Worm (Caenorhabditis elegans) whole organism, L1 larva: ENCODE results near the gene F58B3.4.

Source experiments
- C16A3.4 ChIP-seq: fragments of 150-350 bp; optimal IDR thresholded peaks from 2 replicates; lab custom pipeline; 2014; ENCODE audit warnings: missing biosample characterization, missing genetic modification characterization
- Y116A8C.19 ChIP-seq: sonication (generic microtip); optimal IDR thresholded peaks from 2 replicates; lab custom pipeline; 2016; ENCODE audit warnings: missing compliant biosample characterization, missing genetic modification characterization, borderline replicate concordance
- alr-1 ChIP-seq: fragments of 200-800 bp; sonication (Bioruptor generic); optimal IDR thresholded peaks from 2 replicates; lab custom pipeline; 2018; ENCODE audit warnings: borderline replicate concordance, mild to moderate bottlenecking, missing genetic modification characterization, missing compliant biosample characterization
- aly-2 ChIP-seq: fragments of 150-350 bp; optimal IDR thresholded peaks from 2 replicates; lab custom pipeline; 2014; ENCODE audit warnings: missing biosample characterization, missing genetic modification characterization
- ama-1 ChIP-seq: fragments of 150-350 bp; optimal IDR thresholded peaks from 2 replicates; lab custom pipeline; 2014
- blmp-1 ChIP-seq: fragments of 150-350 bp; optimal IDR thresholded peaks from 2 replicates; lab custom pipeline; 2014; ENCODE audit warnings: missing biosample characterization, missing genetic modification characterization
- ceh-63 ChIP-seq: fragments of 200-800 bp; sonication (Bioruptor generic); optimal IDR thresholded peaks from 2 replicates; lab custom pipeline; 2018; ENCODE audit warnings: mild to moderate bottlenecking, missing genetic modification characterization, missing compliant biosample characterization
- ceh-8 ChIP-seq: fragments of 200-800 bp; sonication (Bioruptor generic); optimal IDR thresholded peaks from 2 replicates; lab custom pipeline; 2018; ENCODE audit warnings: mild to moderate bottlenecking, missing genetic modification characterization, moderate library complexity, missing compliant biosample characterization
- ceh-82 ChIP-seq, 3 experiments: fragments of 150-350 bp in 1 of 3; sonication (generic microtip) in 2 of 3; optimal IDR thresholded peaks; 2 replicates each; lab custom pipeline; 2014 to 2017; ENCODE audit warnings: missing biosample characterization in 3 of 3, missing genetic modification characterization in 3 of 3
- ceh-88 ChIP-seq: fragments of 200-800 bp; sonication (Bioruptor generic); IDR thresholded peaks from 2 replicates; pipeline ENCODE4 v1.3.6; 2022; ENCODE audit warnings: missing genetic modification characterization, missing compliant biosample characterization
- ces-1 ChIP-seq: fragments of 150-350 bp; optimal IDR thresholded peaks from 2 replicates; lab custom pipeline; 2014; ENCODE audit warnings: missing biosample characterization, missing genetic modification reagents, missing genetic modification characterization
- dpl-1 ChIP-seq, 3 experiments: fragments of 150-350 bp in 2 of 3; sonication (generic microtip) in 1 of 3; optimal IDR thresholded peaks; 2 replicates each; lab custom pipeline; 2014 to 2017; ENCODE audit warnings: missing biosample characterization in 3 of 3, missing genetic modification characterization in 3 of 3, missing genetic modification reagents in 3 of 3
- egl-13 ChIP-seq: sonication (generic microtip); optimal IDR thresholded peaks from 2 replicates; lab custom pipeline; 2016; ENCODE audit warnings: missing genotype, missing genetic modification reagents, missing genetic modification characterization, missing compliant biosample characterization
- elt-2 ChIP-seq: sonication (generic microtip); optimal IDR thresholded peaks from 2 replicates; lab custom pipeline; 2016; ENCODE audit warnings: missing genetic modification characterization, mild to moderate bottlenecking, inconsistent platforms, missing compliant biosample characterization, missing genetic modification reagents
- elt-3 ChIP-seq, 6 experiments: fragments of 150-350 bp in 1 of 6; sonication (generic microtip); optimal IDR thresholded peaks; 2 replicates each; lab custom pipeline; 2017 to 2018; ENCODE audit warnings: missing biosample characterization in 6 of 6, missing genetic modification characterization in 6 of 6, inconsistent platforms in 1 of 6
- fkh-10 ChIP-seq: sonication (generic microtip); optimal IDR thresholded peaks from 2 replicates; lab custom pipeline; 2017; ENCODE audit warnings: missing biosample characterization, missing genetic modification reagents, missing genetic modification characterization
- fos-1 ChIP-seq: fragments of 150-350 bp; optimal IDR thresholded peaks from 2 replicates; lab custom pipeline; 2014; ENCODE audit warnings: missing biosample characterization, missing genetic modification characterization
- grh-1 ChIP-seq: fragments of 200-800 bp; sonication (Bioruptor generic); IDR thresholded peaks from 2 replicates; pipeline ENCODE4 v1.3.6; 2022; ENCODE audit warnings: missing genetic modification reagents, missing genetic modification characterization, missing compliant biosample characterization
- hlh-17 ChIP-seq: fragments of 200-800 bp; sonication (Bioruptor generic); optimal IDR thresholded peaks from 2 replicates; lab custom pipeline; 2018; ENCODE audit warnings: missing genetic modification characterization, mild to moderate bottlenecking, missing compliant biosample characterization, moderate library complexity, borderline replicate concordance
- hpl-2 ChIP-seq: fragments of 150-350 bp; optimal IDR thresholded peaks from 2 replicates; lab custom pipeline; 2014; ENCODE audit warnings: missing biosample characterization, missing genetic modification reagents, missing genetic modification characterization
- isw-1 ChIP-seq: fragments of 200-800 bp; sonication (Bioruptor generic); IDR thresholded peaks from 2 replicates; pipeline ENCODE4 v1.3.6; 2022; ENCODE audit warnings: missing genetic modification characterization, missing compliant biosample characterization
- jun-1 ChIP-seq: fragments of 150-350 bp; optimal IDR thresholded peaks from 2 replicates; lab custom pipeline; 2014; ENCODE audit warnings: missing biosample characterization, missing genetic modification reagents, missing genetic modification characterization
- lin-15B ChIP-seq: fragments of 150-350 bp; sonication (generic microtip); optimal IDR thresholded peaks from 3 replicates; lab custom pipeline; 2014; ENCODE audit warnings: missing biosample characterization, missing genetic modification characterization
- lin-35 ChIP-seq, 2 experiments: fragments of 150-350 bp; optimal IDR thresholded peaks; 2 replicates each; lab custom pipeline; 2014; ENCODE audit warnings: missing biosample characterization in 2 of 2, missing genetic modification characterization in 2 of 2, missing genetic modification reagents in 2 of 2
- lsy-2 ChIP-seq, 2 experiments: fragments of 150-350 bp; optimal IDR thresholded peaks; 2 replicates each; lab custom pipeline; 2014; ENCODE audit warnings: missing biosample characterization in 2 of 2, missing genetic modification characterization in 2 of 2
- mab-9 ChIP-seq: fragments of 200-800 bp; sonication (Bioruptor generic); IDR thresholded peaks from 2 replicates; pipeline ENCODE4 v1.3.6; 2022; ENCODE audit warnings: missing genetic modification reagents, missing genetic modification characterization, missing compliant biosample characterization
- mdl-1 ChIP-seq, 2 experiments: fragments of 150-350 bp; optimal IDR thresholded peaks; 2 replicates each; lab custom pipeline; 2014 to 2017; ENCODE audit warnings: missing biosample characterization in 2 of 2, missing genetic modification characterization in 2 of 2, inconsistent platforms in 1 of 2
- mef-2 ChIP-seq: fragments of 150-350 bp; optimal IDR thresholded peaks from 2 replicates; lab custom pipeline; 2014; ENCODE audit warnings: missing biosample characterization, missing genetic modification characterization
- nhr-11 ChIP-seq: fragments of 150-350 bp; optimal IDR thresholded peaks from 2 replicates; lab custom pipeline; 2014; ENCODE audit warnings: missing biosample characterization, missing genetic modification characterization
- nhr-19 ChIP-seq: fragments of 200-800 bp; sonication (Bioruptor generic); conservative IDR thresholded peaks from 2 replicates; pipeline ENCODE4 v1.3.6; 2022; ENCODE audit warnings: missing genetic modification characterization, missing compliant biosample characterization
- nhr-28 ChIP-seq: fragments of 150-350 bp; optimal IDR thresholded peaks from 2 replicates; lab custom pipeline; 2014; ENCODE audit warnings: missing biosample characterization, missing genetic modification characterization
- nhr-47 ChIP-seq: sonication (generic microtip); optimal IDR thresholded peaks from 2 replicates; lab custom pipeline; 2016; ENCODE audit warnings: mild to moderate bottlenecking, missing genetic modification characterization, moderate library complexity, missing compliant biosample characterization
- nhr-76 ChIP-seq: sonication (generic microtip); optimal IDR thresholded peaks from 2 replicates; lab custom pipeline; 2017; ENCODE audit warnings: missing biosample characterization, missing genetic modification characterization
- nhr-77 ChIP-seq: fragments of 150-350 bp; optimal IDR thresholded peaks from 2 replicates; lab custom pipeline; 2014; ENCODE audit warnings: missing biosample characterization, missing genetic modification characterization
- nhr-84 ChIP-seq: sonication (generic microtip); optimal IDR thresholded peaks from 2 replicates; lab custom pipeline; 2017; ENCODE audit warnings: missing biosample characterization, missing genetic modification characterization
- nhr-85 ChIP-seq: sonication (generic microtip); peaks from one replicate; lab custom pipeline; 2016; ENCODE audit warnings: missing genetic modification characterization, inconsistent platforms, missing compliant biosample characterization
- pqm-1 ChIP-seq: sonication (generic microtip); optimal IDR thresholded peaks from 3 replicates; lab custom pipeline; 2017; ENCODE audit warnings: missing biosample characterization, missing genetic modification characterization
- skn-1 ChIP-seq: fragments of 150-350 bp; optimal IDR thresholded peaks from 2 replicates; lab custom pipeline; 2014; ENCODE audit warnings: missing biosample characterization, missing genetic modification characterization
- snpc-4 ChIP-seq: fragments of 150-350 bp; optimal IDR thresholded peaks from 2 replicates; lab custom pipeline; 2014; ENCODE audit warnings: missing biosample characterization, missing genetic modification characterization
- sox-4 ChIP-seq: sonication (generic microtip); optimal IDR thresholded peaks from 2 replicates; lab custom pipeline; 2016; ENCODE audit warnings: missing genetic modification characterization, missing compliant biosample characterization
- sup-37 ChIP-seq: fragments of 200-800 bp; sonication (Bioruptor generic); optimal IDR thresholded peaks from 2 replicates; lab custom pipeline; 2018; ENCODE audit warnings: mild to moderate bottlenecking, missing genetic modification characterization, missing compliant biosample characterization
- tbx-2 ChIP-seq: sonication (generic microtip); optimal IDR thresholded peaks from 2 replicates; lab custom pipeline; 2016; ENCODE audit warnings: missing genetic modification characterization, missing compliant biosample characterization
- tlp-1 ChIP-seq: fragments of 150-350 bp; optimal IDR thresholded peaks from 2 replicates; lab custom pipeline; 2014; ENCODE audit warnings: missing biosample characterization, missing genetic modification characterization
- unc-30 ChIP-seq: sonication (generic microtip); optimal IDR thresholded peaks from 2 replicates; lab custom pipeline; 2017; ENCODE audit warnings: missing biosample characterization, missing genetic modification characterization
- unc-62 ChIP-seq: fragments of 150-350 bp; optimal IDR thresholded peaks from 2 replicates; lab custom pipeline; 2014; ENCODE audit warnings: missing biosample characterization, missing genetic modification reagents, missing genetic modification characterization
- unc-86 ChIP-seq: sonication (generic microtip); optimal IDR thresholded peaks from 2 replicates; lab custom pipeline; 2016; ENCODE audit warnings: missing genetic modification characterization, missing compliant biosample characterization
- vab-15 ChIP-seq: sonication (generic microtip); optimal IDR thresholded peaks from 2 replicates; lab custom pipeline; 2017; ENCODE audit warnings: missing genotype, mild to moderate bottlenecking, missing genetic modification characterization, missing compliant biosample characterization
- xbp-1 ChIP-seq: sonication (generic microtip); optimal IDR thresholded peaks from 2 replicates; lab custom pipeline; 2016; ENCODE audit warnings: missing genetic modification characterization, missing compliant biosample characterization
- zag-1 ChIP-seq: fragments of 150-350 bp; optimal IDR thresholded peaks from 2 replicates; lab custom pipeline; 2014; ENCODE audit warnings: missing biosample characterization, missing genetic modification characterization
- zip-4 ChIP-seq: fragments of 200-800 bp; sonication (Bioruptor generic); optimal IDR thresholded peaks from 2 replicates; lab custom pipeline; 2018; ENCODE audit warnings: mild to moderate bottlenecking, missing genetic modification characterization, moderate library complexity, missing compliant biosample characterization
- ztf-11 ChIP-seq, 2 experiments: sonication (generic microtip); optimal IDR thresholded peaks; 2 replicates each; lab custom pipeline; 2016 to 2017; ENCODE audit warnings: missing genetic modification characterization in 2 of 2, missing biosample characterization in 1 of 2, missing compliant biosample characterization in 1 of 2

The F58B3.4 gene

DNA sequence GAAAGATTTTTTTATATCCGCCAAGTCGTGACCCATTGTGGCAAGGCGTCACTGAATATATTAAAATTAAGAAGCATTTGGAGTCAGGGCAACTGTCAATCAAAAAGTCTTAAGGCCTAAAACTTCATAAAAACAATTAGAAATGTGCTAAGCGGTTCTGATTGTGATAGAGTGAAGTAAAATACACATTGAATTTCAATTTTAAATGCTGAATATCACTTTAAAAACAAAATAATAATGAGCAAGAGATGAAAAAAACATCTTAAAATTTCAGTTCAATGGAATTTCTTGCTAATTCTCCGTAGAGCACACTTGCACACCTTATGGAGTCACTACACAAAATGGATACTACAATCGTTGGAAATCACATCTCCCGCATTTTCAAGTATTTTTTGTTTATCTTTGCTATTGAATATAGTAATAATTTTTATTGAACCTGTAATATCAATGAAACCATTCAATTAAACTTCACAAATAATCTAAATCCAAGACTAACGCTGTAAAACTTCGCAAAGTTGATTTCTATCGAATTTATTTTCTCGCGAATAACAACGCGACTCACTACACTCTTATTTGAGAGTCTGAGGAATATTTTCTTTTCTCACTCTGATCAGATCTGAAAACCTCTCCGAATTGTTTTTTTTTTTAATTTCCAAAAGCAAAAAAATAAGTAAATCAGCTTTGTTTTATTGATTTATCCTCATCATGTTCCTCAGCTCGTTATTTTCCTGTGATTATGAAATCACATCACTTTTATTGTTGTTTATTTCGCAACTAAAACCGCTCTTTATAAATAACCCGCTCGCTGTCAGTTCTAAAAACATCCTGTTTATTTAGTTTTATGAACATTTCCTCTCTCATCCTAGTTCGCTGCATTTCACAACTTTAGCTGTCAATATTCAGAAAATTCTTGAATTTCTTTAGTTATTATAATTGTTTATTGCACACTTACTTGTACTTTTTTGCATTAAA, 4.1 kb upstream of the F58B3.4 start, which contains the start of gene mars-1:
TSS of gene mars-1 (minus strand) at position 51 of the 972 bp plus-strand sequence.
- no peak for TF ChIP-seq ama-1
- no peak for TF ChIP-seq mab-9 (GFP tag; lab: Robert Waterston, UW)
- TF ChIP-seq fos-1 (tag; lab: Kevin White, UChicago) = no peak
- no peak; the same call in 1 of the 2 replicates for TF ChIP-seq grh-1
- TF ChIP-seq nhr-11 (tag; lab: Kevin White, UChicago) = no peak
- TF ChIP-seq lsy-2 (tag; optimal IDR thresholded peaks at IDR 0.05; lab: Kevin White, UChicago) = peak; percentile 65 to 88
- no peak for TF ChIP-seq pqm-1
- TF ChIP-seq ceh-63 (GFP tag; lab: Kevin White, UChicago) = peak; percentile 55
- TF ChIP-seq zag-1 = no peak
- TF ChIP-seq ceh-88 (GFP tag; lab: Robert Waterston, UW) = peak; percentile 60; the same call in 1 of the 2 replicates
- no peak for TF ChIP-seq ces-1 (GFP tag; lab: Kevin White, UChicago)
- TF ChIP-seq lin-15B (tag; lab: Kevin White, UChicago) = peak; percentile 52
- TF ChIP-seq nhr-19 (GFP tag; lab: Robert Waterston, UW) = peak; percentile 51
- TF ChIP-seq tbx-2 (tag; lab: Kevin White, UChicago) = peak; percentile 73
- peak; percentile 12 to 53 (median 49) for TF ChIP-seq ceh-82 (tag; optimal IDR thresholded peaks at IDR 0.05; lab: Kevin White, UChicago)
- peak; percentile 40 for TF ChIP-seq sox-4
- TF ChIP-seq mdl-1 (tag; optimal IDR thresholded peaks at IDR 0.05; lab: Kevin White, UChicago) = no peak
- TF ChIP-seq nhr-76 (tag; lab: Kevin White, UChicago) = no peak
- TF ChIP-seq egl-13 (tag; lab: Kevin White, UChicago) = peak; percentile 56
- TF ChIP-seq unc-86 = peak; percentile 56
- peak; percentile 34 for TF ChIP-seq skn-1 (tag; lab: Kevin White, UChicago)
- no peak for TF ChIP-seq sup-37
- TF ChIP-seq hpl-2 = peak; percentile 68
- TF ChIP-seq alr-1 (tag; lab: Kevin White, UChicago) = no peak
- TF ChIP-seq C16A3.4 (tag; lab: Kevin White, UChicago) = peak; percentile 89
- TF ChIP-seq hlh-17 = no peak
- peak; percentile 66 to 84 for TF ChIP-seq lin-35 (GFP tag; optimal IDR thresholded peaks at IDR 0.05; lab: Kevin White, UChicago)
- TF ChIP-seq zip-4 (GFP tag; lab: Kevin White, UChicago) = no peak
- peak; percentile 77 for TF ChIP-seq xbp-1
- no peak for TF ChIP-seq nhr-84 (tag; lab: Kevin White, UChicago)
- peak; percentile 80 for TF ChIP-seq vab-15 (tag; lab: Kevin White, UChicago)
- TF ChIP-seq ztf-11 (tag; optimal IDR thresholded peaks at IDR 0.05; lab: Kevin White, UChicago) = peak in 1 of 2 experiments; percentile 60
- TF ChIP-seq fkh-10 (GFP tag; lab: Kevin White, UChicago) = no peak
- no peak for TF ChIP-seq unc-30
- no peak for TF ChIP-seq nhr-28 (tag; lab: Kevin White, UChicago)
- peak; percentile 81 for TF ChIP-seq nhr-85 (tag; lab: Kevin White, UChicago)
- TF ChIP-seq blmp-1 (tag; lab: Kevin White, UChicago) = peak; percentile 12
- TF ChIP-seq dpl-1 (GFP tag; optimal IDR thresholded peaks at IDR 0.05; lab: Kevin White, UChicago) = peak; percentile 53 to 63 (median 61)
- peak; percentile 55 for TF ChIP-seq aly-2 (tag; lab: Kevin White, UChicago)
- no peak for TF ChIP-seq tlp-1 (tag; lab: Kevin White, UChicago)
- TF ChIP-seq elt-2 (tag; lab: Kevin White, UChicago) = peak; percentile 16
- peak; percentile 60 for TF ChIP-seq jun-1 (tag; lab: Kevin White, UChicago)
- TF ChIP-seq snpc-4 (tag; lab: Kevin White, UChicago) = peak; percentile 17
- TF ChIP-seq elt-3 (tag; optimal IDR thresholded peaks at IDR 0.05; lab: Kevin White, UChicago) = peak in 1 of 6 experiments; percentile 14
- TF ChIP-seq nhr-77 = peak; percentile 74
- TF ChIP-seq Y116A8C.19 (tag; lab: Kevin White, UChicago) = no peak
- TF ChIP-seq unc-62 = no peak
- peak; percentile 82 for TF ChIP-seq nhr-47
- peak; percentile 80 for TF ChIP-seq isw-1 (GFP tag; lab: Robert Waterston, UW)
- no peak for TF ChIP-seq ceh-8 (GFP tag; lab: Kevin White, UChicago)
- no peak for TF ChIP-seq mef-2 (tag; lab: Kevin White, UChicago)
